Worm (Caenorhabditis elegans) whole organism, L4 larva: ENCODE data around the gene Y37D8A.2.
A peak's percentile ranks its signal among the peaks of the same experiment; 100 is the strongest.

Experiments used
- D1046.2 ChIP-seq: fragments of 200-800 bp; sonication (Bioruptor generic); IDR thresholded peaks from 2 replicates; pipeline ENCODE4 v1.3.6; 2022; ENCODE audit warnings: missing genetic modification characterization, missing compliant biosample characterization
- F37D6.2 ChIP-seq: sonication (generic microtip); optimal IDR thresholded peaks from 2 replicates; lab custom pipeline; 2016; ENCODE audit warnings: mild to moderate bottlenecking, missing genetic modification characterization, missing compliant biosample characterization
- F44E2.7 ChIP-seq: fragments of 200-800 bp; sonication (Bioruptor generic); IDR thresholded peaks from 2 replicates; pipeline ENCODE4 v2.1.2; 2022; ENCODE audit warnings: missing genetic modification characterization, missing compliant biosample characterization
- R02D3.7 ChIP-seq: fragments of 150-350 bp; sonication (generic microtip); optimal IDR thresholded peaks from 3 replicates; lab custom pipeline; 2014; ENCODE audit warnings: missing biosample characterization, missing genetic modification characterization
- Y105C5A.15 ChIP-seq: fragments of 200-800 bp; sonication (Bioruptor generic); IDR thresholded peaks from 2 replicates; pipeline ENCODE4 v1.3.6; 2022; ENCODE audit warnings: missing genetic modification characterization, missing compliant biosample characterization
- Y75B8A.6 ChIP-seq: fragments of 200-800 bp; sonication (Bioruptor generic); IDR thresholded peaks from 2 replicates; pipeline ENCODE4 v1.3.6; 2022; ENCODE audit warnings: missing genetic modification reagents, missing genetic modification characterization, missing compliant biosample characterization
- aha-1 ChIP-seq: fragments of 150-350 bp; peaks from one replicate; lab custom pipeline; 2014; ENCODE audit warnings: missing biosample characterization, missing genetic modification characterization
- ceh-62 ChIP-seq: sonication (generic microtip); optimal IDR thresholded peaks from 2 replicates; lab custom pipeline; 2017; ENCODE audit warnings: missing biosample characterization, missing genetic modification characterization
- ces-1 ChIP-seq: fragments of 150-350 bp; sonication (generic microtip); optimal IDR thresholded peaks from 4 replicates; lab custom pipeline; 2014; ENCODE audit warnings: missing biosample characterization, missing genetic modification reagents, missing genetic modification characterization
- ctbp-1 ChIP-seq: fragments of 200-800 bp; sonication (Bioruptor generic); IDR thresholded peaks from 2 replicates; pipeline ENCODE4 v1.3.6; 2022; ENCODE audit warnings: missing genetic modification reagents, missing genetic modification characterization, missing compliant biosample characterization
- daf-12 ChIP-seq: fragments of 150-350 bp; optimal IDR thresholded peaks from 2 replicates; lab custom pipeline; 2014; ENCODE audit warnings: missing biosample characterization, missing genetic modification reagents, missing genetic modification characterization
- daf-16 ChIP-seq, 3 experiments: sonication (generic microtip); optimal IDR thresholded peaks; 2 replicates each; lab custom pipeline; 2016 to 2017; ENCODE audit warnings: missing genetic modification characterization in 3 of 3, missing genetic modification reagents in 3 of 3, mild to moderate bottlenecking in 2 of 3, missing compliant biosample characterization in 2 of 3, missing biosample characterization in 1 of 3, moderate library complexity in 1 of 3
- daf-19 ChIP-seq: fragments of 200-800 bp; sonication (Bioruptor generic); conservative IDR thresholded peaks from 2 replicates; pipeline ENCODE4 v1.3.6; 2022; ENCODE audit warnings: missing genetic modification characterization, missing compliant biosample characterization
- dmd-6 ChIP-seq: fragments of 200-800 bp; sonication (Bioruptor generic); IDR thresholded peaks from 2 replicates; pipeline ENCODE4 v1.3.6; 2022; ENCODE audit warnings: missing genetic modification reagents, missing genetic modification characterization, missing compliant biosample characterization
- egl-43 ChIP-seq: fragments of 200-800 bp; sonication (Bioruptor generic); IDR thresholded peaks from 2 replicates; pipeline ENCODE4 v1.3.6; 2022; ENCODE audit warnings: missing genetic modification reagents, missing genetic modification characterization, missing compliant biosample characterization
- fkh-10 ChIP-seq: fragments of 150-350 bp; optimal IDR thresholded peaks from 2 replicates; lab custom pipeline; 2014; ENCODE audit warnings: missing biosample characterization, missing genetic modification reagents, missing genetic modification characterization
- hmg-1.1 ChIP-seq: fragments of 200-800 bp; sonication (Bioruptor generic); IDR thresholded peaks from 2 replicates; pipeline ENCODE4 v1.3.6; 2022; ENCODE audit warnings: missing genetic modification reagents, missing genetic modification characterization, missing compliant biosample characterization
- lim-7 ChIP-seq: fragments of 200-800 bp; sonication (Bioruptor generic); IDR thresholded peaks from 2 replicates; pipeline ENCODE4 v1.3.6; 2022; ENCODE audit warnings: missing genetic modification characterization, missing compliant biosample characterization
- lin-13 ChIP-seq: fragments of 150-350 bp; optimal IDR thresholded peaks from 2 replicates; lab custom pipeline; 2014; ENCODE audit warnings: missing biosample characterization, missing genetic modification reagents, missing genetic modification characterization
- lin-15B ChIP-seq: fragments of 150-350 bp; sonication (generic microtip); optimal IDR thresholded peaks from 3 replicates; lab custom pipeline; 2014; ENCODE audit warnings: missing biosample characterization, missing genetic modification characterization
- lin-29 ChIP-seq: fragments of 200-800 bp; sonication (Bioruptor generic); IDR thresholded peaks from 2 replicates; pipeline ENCODE4 v1.3.6; 2022; ENCODE audit warnings: missing genetic modification reagents, missing genetic modification characterization, missing compliant biosample characterization
- lsy-2 ChIP-seq, 2 experiments: fragments of 150-350 bp in 1 of 2; sonication (generic microtip) in 1 of 2; optimal IDR thresholded peaks; 2 replicates each; lab custom pipeline; 2014 to 2017; ENCODE audit warnings: missing biosample characterization in 2 of 2, missing genetic modification characterization in 2 of 2
- madf-9 ChIP-seq: fragments of 200-800 bp; sonication (Bioruptor generic); conservative IDR thresholded peaks from 2 replicates; pipeline ENCODE4 v1.3.6; 2022; ENCODE audit warnings: missing genetic modification reagents, missing genetic modification characterization, missing compliant biosample characterization
- mdl-1 ChIP-seq, 2 experiments: fragments of 150-350 bp in 1 of 2; sonication (generic microtip) in 1 of 2; optimal IDR thresholded peaks; 2 replicates each; lab custom pipeline; 2014 to 2017; ENCODE audit warnings: missing biosample characterization in 2 of 2, missing genetic modification characterization in 2 of 2
- nhr-10 ChIP-seq: fragments of 150-350 bp; optimal IDR thresholded peaks from 2 replicates; lab custom pipeline; 2014; ENCODE audit warnings: missing biosample characterization, missing genetic modification characterization
- nhr-102 ChIP-seq: sonication (generic microtip); optimal IDR thresholded peaks from 2 replicates; lab custom pipeline; 2016; ENCODE audit warnings: mild to moderate bottlenecking, missing genetic modification characterization, moderate library complexity, missing compliant biosample characterization
- nhr-6 ChIP-seq: fragments of 150-350 bp; optimal IDR thresholded peaks from 2 replicates; lab custom pipeline; 2014; ENCODE audit warnings: missing biosample characterization, missing genetic modification characterization
- nhr-76 ChIP-seq: fragments of 150-350 bp; optimal IDR thresholded peaks from 2 replicates; lab custom pipeline; 2014; ENCODE audit warnings: missing biosample characterization, missing genetic modification characterization
- saeg-2 ChIP-seq: fragments of 200-800 bp; sonication (Bioruptor generic); IDR thresholded peaks from 2 replicates; pipeline ENCODE4 v1.3.6; 2022; ENCODE audit warnings: missing genetic modification reagents, missing genetic modification characterization, missing compliant biosample characterization
- sdz-12 ChIP-seq: fragments of 200-800 bp; sonication (Bioruptor generic); optimal IDR thresholded peaks from 2 replicates; lab custom pipeline; 2018; ENCODE audit warnings: mild to moderate bottlenecking, missing genetic modification characterization, missing compliant biosample characterization
- set-16 ChIP-seq: fragments of 200-800 bp; sonication (Bioruptor generic); IDR thresholded peaks from 2 replicates; pipeline ENCODE4 v1.3.6; 2022; ENCODE audit warnings: missing genetic modification reagents, missing genetic modification characterization, missing compliant biosample characterization
- skn-1 ChIP-seq: fragments of 150-350 bp; optimal IDR thresholded peaks from 2 replicates; lab custom pipeline; 2014; ENCODE audit warnings: missing biosample characterization, missing genetic modification characterization
- spr-1 ChIP-seq: sonication (generic microtip); optimal IDR thresholded peaks from 2 replicates; lab custom pipeline; 2016; ENCODE audit warnings: mild to moderate bottlenecking, missing genetic modification characterization, missing compliant biosample characterization
- unc-130 ChIP-seq: sonication (generic microtip); optimal IDR thresholded peaks from 2 replicates; lab custom pipeline; 2016; ENCODE audit warnings: missing genetic modification reagents, missing genetic modification characterization, missing compliant biosample characterization
- unc-62 ChIP-seq, 3 experiments: fragments of 150-350 bp in 1 of 3; sonication (generic microtip); optimal IDR thresholded peaks in 2 of 3; peaks in 1 of 3; 1 replicate in 1 of 3; 2 replicates in 2 of 3; lab custom pipeline; 2014 to 2017; ENCODE audit warnings: missing biosample characterization in 3 of 3, missing genetic modification characterization in 3 of 3, missing genetic modification reagents in 3 of 3, missing genotype in 1 of 3

The Y37D8A.2 gene

DNA sequence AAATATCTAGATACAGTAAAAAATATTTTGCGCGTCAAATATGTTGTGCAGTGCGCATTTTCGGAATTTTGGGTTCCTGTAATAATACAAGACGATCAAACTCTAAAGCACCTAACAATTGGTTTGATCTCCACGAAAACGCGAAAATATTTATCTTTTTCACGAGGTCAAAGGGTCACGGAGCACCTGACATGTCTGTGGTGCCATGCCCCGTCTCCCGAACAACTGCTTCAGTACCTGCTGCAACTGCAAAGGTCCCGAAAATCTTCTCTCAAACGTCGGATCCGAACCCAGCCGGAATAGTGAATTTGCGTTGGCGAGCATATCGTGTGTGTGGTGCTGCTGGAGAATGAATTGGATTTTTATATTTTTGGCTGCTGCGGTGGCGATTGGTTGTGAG, at the start of gene Y37D8A.2, which contains the start of gene Y37D8A.25:
Gene Y37D8A.2 (plus strand): TSS at position 285 of the 400 bp plus-strand sequence.
Gene Y37D8A.25 (minus strand): TSS at position 345 of the 400 bp plus-strand sequence.
- TF ChIP-seq daf-19 (GFP tag; lab: Robert Waterston, UW) (no peak), unc-130 (GFP tag; lab: Kevin White, UChicago) (no peak), nhr-102 (tag; lab: Kevin White, UChicago) (no peak), nhr-6 (tag; lab: Kevin White, UChicago) (no peak), Y105C5A.15 (GFP tag; lab: Robert Waterston, UW) (no peak), F44E2.7 (no peak)

DNA sequence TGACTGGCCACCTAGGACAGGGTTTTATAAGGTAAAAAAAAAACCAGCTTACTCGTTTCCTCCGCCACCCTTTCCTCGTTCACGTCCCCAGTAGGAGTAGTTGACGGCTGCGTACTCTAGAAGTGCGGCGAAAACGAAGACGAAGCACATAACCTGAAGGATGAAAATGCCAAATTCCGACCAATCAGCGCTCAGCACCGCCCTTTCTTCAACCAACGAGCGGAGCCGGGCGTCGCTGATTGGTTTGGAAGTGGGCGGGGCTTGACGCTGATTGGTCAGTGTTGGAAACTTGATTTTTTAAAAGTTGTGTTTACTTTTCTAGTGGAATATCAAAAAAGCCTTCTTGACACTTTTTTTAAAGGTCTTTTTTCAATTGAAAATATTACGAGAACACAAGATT, 46.2 kb upstream of the Y37D8A.2 start:
- TF ChIP-seq fkh-10 (GFP tag; lab: Kevin White, UChicago) (no peak), mdl-1 (tag; optimal IDR thresholded peaks at IDR 0.05; lab: Kevin White, UChicago) (no peak), unc-62 (GFP tag; optimal IDR thresholded peaks at IDR 0.05 in 1 of 2; lab: Kevin White, UChicago) (peak in 1 of 2 experiments; percentile 56), unc-62 (tag; optimal IDR thresholded peaks at IDR 0.05; lab: Kevin White, UChicago) (no peak), sdz-12 (GFP tag; lab: Kevin White, UChicago) (no peak)

DNA sequence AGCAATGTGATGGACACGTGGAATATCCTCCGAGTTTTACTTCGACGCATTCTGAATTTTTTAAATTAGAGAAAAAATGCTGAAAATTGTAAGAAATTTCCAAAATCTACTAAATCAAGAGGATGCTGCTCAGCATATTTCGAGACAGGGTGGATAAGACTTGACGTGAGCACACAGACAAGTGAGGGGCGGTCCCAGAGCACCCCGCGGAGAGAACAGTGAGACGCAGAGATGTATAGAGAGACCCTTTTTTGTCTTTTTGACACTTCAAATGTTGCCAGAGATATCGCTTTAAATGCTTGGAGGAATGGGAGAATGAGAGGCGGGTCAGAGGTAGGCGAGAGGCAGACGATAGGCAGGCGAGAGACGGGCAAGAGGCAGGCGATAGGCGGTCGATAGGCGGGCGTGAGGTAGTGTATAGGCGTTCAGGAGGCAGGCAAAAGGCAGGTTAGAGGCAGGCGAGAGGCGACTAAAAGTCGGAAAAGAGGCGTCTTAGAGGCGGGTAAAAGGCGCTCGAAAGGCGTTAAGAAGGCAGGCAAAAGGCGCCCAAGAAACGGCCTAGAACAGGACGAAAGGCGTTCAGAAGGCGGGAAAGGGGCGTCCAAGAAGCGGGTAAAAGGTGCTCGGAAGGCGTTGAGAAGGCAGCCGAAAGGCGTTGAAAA, 40.2 kb upstream of the Y37D8A.2 start, which contains the start of gene gab-1:
Gene gab-1 (minus strand): TSS at position 51 of the 662 bp plus-strand sequence.
- TF ChIP-seq nhr-10 (tag; lab: Kevin White, UChicago) (no peak), hmg-1.1 (no peak), aha-1 (tag; lab: Kevin White, UChicago) (peak; percentile 10), daf-16 (GFP tag; optimal IDR thresholded peaks at IDR 0.05; lab: Kevin White, UChicago) (no peak), daf-16 (tag; optimal IDR thresholded peaks at IDR 0.05; lab: Kevin White, UChicago) (no peak), nhr-76 (tag; lab: Kevin White, UChicago) (no peak), fkh-10 (GFP tag; lab: Kevin White, UChicago) (no peak), set-16 (GFP tag; lab: Robert Waterston, UW) (peak; percentile 77), egl-43 (GFP tag; lab: Robert Waterston, UW) (no peak)

- TF ChIP-seq saeg-2 (GFP tag; lab: Robert Waterston, UW) (no peak), fkh-10 (GFP tag; lab: Kevin White, UChicago) (peak; percentile 71)
- TF ChIP-seq, all 104 proteins: peak for 1
Measured at ce11 chrIII:12783878-12784277, 36.1 kb upstream of the Y37D8A.2 start.

ce11 chrIII:12784854-12785253, 35.1 kb upstream of the Y37D8A.2 start, which contains the start of gene lgc-37:
Gene lgc-37 (plus strand): TSS chrIII:12785154.
- TF ChIP-seq lim-7 (GFP tag; lab: Robert Waterston, UW) (no peak), R02D3.7 (tag; lab: Kevin White, UChicago) (no peak), lin-15B (tag; lab: Kevin White, UChicago) (no peak), ctbp-1 (GFP tag; lab: Robert Waterston, UW) (no peak), F44E2.7 (no peak), lin-29 (GFP tag; lab: Robert Waterston, UW) (no peak), madf-9 (no peak), lin-13 (no peak)
- TF ChIP-seq, all 104 proteins: peak for 0

- TF ChIP-seq D1046.2 (no peak), Y75B8A.6 (no peak), set-16 (GFP tag; lab: Robert Waterston, UW) (no peak), unc-62 (GFP tag; optimal IDR thresholded peaks at IDR 0.05 in 1 of 2; lab: Kevin White, UChicago) (no peak), unc-62 (tag; optimal IDR thresholded peaks at IDR 0.05; lab: Kevin White, UChicago) (no peak), nhr-10 (tag; lab: Kevin White, UChicago) (no peak), dmd-6 (GFP tag; lab: Robert Waterston, UW) (no peak), skn-1 (tag; lab: Kevin White, UChicago) (no peak), nhr-76 (tag; lab: Kevin White, UChicago) (no peak), mdl-1 (tag; optimal IDR thresholded peaks at IDR 0.05; lab: Kevin White, UChicago) (no peak), lsy-2 (tag; optimal IDR thresholded peaks at IDR 0.05; lab: Kevin White, UChicago) (no peak), ceh-62 (no peak), daf-12 (tag; lab: Kevin White, UChicago) (no peak), F37D6.2 (tag; lab: Kevin White, UChicago) (no peak), spr-1 (tag; lab: Kevin White, UChicago) (no peak), ces-1 (GFP tag; lab: Kevin White, UChicago) (no peak)
Measured at ce11 chrIII:12785427-12785826, 34.6 kb upstream of the Y37D8A.2 start.
